Fruit fly (Drosophila melanogaster): ENCODE data around the gene eff.

eff gene

DNA sequence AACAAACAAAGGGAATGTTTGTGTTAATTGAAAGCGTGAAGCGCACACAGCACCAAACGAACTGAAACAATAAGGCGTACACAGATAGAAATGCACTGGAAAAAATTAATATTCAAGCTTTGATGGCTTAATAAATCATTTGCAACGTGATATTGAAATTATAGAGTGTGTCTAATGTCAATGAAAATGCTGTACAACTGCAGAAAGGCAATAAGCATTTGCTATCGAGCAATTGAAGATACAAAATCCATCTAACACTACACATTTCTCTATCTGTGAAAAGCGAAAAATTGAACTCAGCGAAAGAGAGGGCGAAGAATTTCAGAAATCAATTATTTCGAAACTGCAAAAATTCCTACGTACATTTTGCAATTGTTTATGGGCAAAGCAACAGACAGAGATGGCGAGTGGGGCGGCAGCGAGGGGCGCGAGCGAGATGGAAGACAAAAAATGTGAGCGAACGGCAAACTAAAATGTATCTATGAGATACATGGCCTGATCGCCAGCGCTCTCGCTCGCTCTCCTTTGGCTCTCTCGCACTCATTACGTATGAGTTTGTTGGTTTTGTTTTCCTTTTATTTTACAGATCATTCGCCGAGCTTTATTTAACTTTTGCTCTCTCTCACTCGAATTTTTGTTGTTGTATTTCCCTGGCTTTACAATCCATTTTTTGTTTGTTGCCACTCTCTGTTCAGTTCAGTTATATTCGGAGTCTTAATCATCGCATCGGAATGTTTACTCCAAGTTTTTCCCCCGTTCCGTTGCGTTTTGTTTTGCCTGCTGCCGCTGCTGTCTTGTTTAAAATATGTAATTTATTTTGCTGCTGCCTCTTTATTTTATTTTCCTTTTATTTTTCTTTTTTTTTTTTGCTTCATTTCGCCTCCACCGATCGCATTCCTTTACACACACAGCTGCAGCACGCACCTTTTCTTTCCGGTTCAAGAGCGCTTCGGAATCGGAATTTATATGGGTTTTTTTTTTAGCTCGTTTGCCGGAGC lies 18.9 kb downstream of the eff start (continued):
- TF ChIP-seq kay (GFP tag; optimal IDR thresholded peaks at IDR 0.05) (peak; percentile 30), Kr (GFP tag; optimal IDR thresholded peaks at IDR 0.05) (no peak), CG12391 (tag; optimal IDR thresholded peaks at IDR 0.05) (peak; percentile 73), CG15601 (tag; optimal IDR thresholded peaks at IDR 0.05) (peak; percentile 46), CG31365 (tag; optimal IDR thresholded peaks at IDR 0.05) (no peak), Usf (GFP tag; optimal IDR thresholded peaks at IDR 0.05) (no peak), CG6654 (GFP tag; optimal IDR thresholded peaks at IDR 0.05) (peak; percentile 38), CG31441 (GFP tag; IDR thresholded peaks at IDR 0.05) (peak; percentile 70), gcm2 (GFP tag; optimal IDR thresholded peaks at IDR 0.05) (no peak), CG7786 (GFP tag; optimal IDR thresholded peaks at IDR 0.05) (peak; percentile 59), wek (GFP tag; optimal IDR thresholded peaks at IDR 0.05) (no peak), sqz (GFP tag; optimal IDR thresholded peaks at IDR 0.05) (no peak), Atf-2 (GFP tag; optimal IDR thresholded peaks at IDR 0.05) (peak; percentile 59), pnt (GFP tag; optimal IDR thresholded peaks at IDR 0.05) (peak; percentile 59), Abd-B (GFP tag; optimal IDR thresholded peaks at IDR 0.05) (peak; percentile 58), bsh (GFP tag; optimal IDR thresholded peaks at IDR 0.05) (peak; percentile 5 to 72), Hmr (GFP tag; optimal IDR thresholded peaks at IDR 0.05) (peak; percentile 59), Chrac-16 (GFP tag; optimal IDR thresholded peaks at IDR 0.05) (peak; percentile 72), CG1024 (GFP tag; IDR thresholded peaks at IDR 0.05) (peak; percentile 46; the same call in 1 of the 2 replicates), eve (GFP tag; optimal IDR thresholded peaks at IDR 0.05) (peak in 1 of 2 experiments; percentile 89), CG15514 (GFP tag; optimal IDR thresholded peaks at IDR 0.05) (peak; percentile 49), bowl (GFP tag; IDR thresholded peaks at IDR 0.05) (peak; percentile 66; the same call in 1 of the 2 replicates), esg (GFP tag; conservative IDR thresholded peaks at IDR 0.05) (peak; percentile 64), gcm (GFP tag; optimal IDR thresholded peaks at IDR 0.05) (peak; percentile 37), B-H2 (GFP tag; optimal IDR thresholded peaks at IDR 0.05) (no peak), repo (GFP tag; optimal IDR thresholded peaks at IDR 0.05) (peak; percentile 66), dimm (GFP tag; IDR thresholded peaks at IDR 0.05) (0 out of 2 replicates have a peak, but pooled peaks have one; percentile 26), CG6272 (GFP tag; IDR thresholded peaks at IDR 0.05) (no peak), CG15479 (GFP tag; optimal IDR thresholded peaks at IDR 0.05) (peak; percentile 30), CG2678 (tag; optimal IDR thresholded peaks at IDR 0.05) (peak; percentile 78), HmgD (GFP tag; optimal IDR thresholded peaks at IDR 0.05) (peak; percentile 11), zf30C (GFP tag; optimal IDR thresholded peaks at IDR 0.05) (peak; percentile 53), nerfin-2 (GFP tag; IDR thresholded peaks at IDR 0.05; ENCODE audit: partially characterized antibody) (no peak), CG17385 (GFP tag; optimal IDR thresholded peaks at IDR 0.05) (peak; percentile 32), HHEX (GFP tag; optimal IDR thresholded peaks at IDR 0.05) (peak; percentile 66), Tbp (GFP tag; optimal IDR thresholded peaks at IDR 0.05) (no peak), Doc2 (GFP tag; IDR thresholded peaks at IDR 0.05) (no peak), CG14441 (GFP tag; IDR thresholded peaks at IDR 0.05) (peak; percentile 84), CG4820 (GFP tag; optimal IDR thresholded peaks at IDR 0.05) (peak; percentile 56), dmrt11E (tag; optimal IDR thresholded peaks at IDR 0.05) (peak; percentile 56), pum (GFP tag; optimal IDR thresholded peaks at IDR 0.05) (peak; percentile 64), tap (tag; optimal IDR thresholded peaks at IDR 0.05) (peak; percentile 62), CG8089 (GFP tag; optimal IDR thresholded peaks at IDR 0.05) (peak; percentile 14), dpn (GFP tag; optimal IDR thresholded peaks at IDR 0.05) (peak; percentile 67 to 69), CG15269 (tag; optimal IDR thresholded peaks at IDR 0.05) (peak; percentile 81), en (GFP tag; optimal IDR thresholded peaks at IDR 0.05) (peak; percentile 50), Xrp1 (GFP tag; IDR thresholded peaks at IDR 0.05) (peak; percentile 76), Atf6 (GFP tag; IDR thresholded peaks at IDR 0.05) (peak; percentile 73; the same call in 1 of the 2 replicates)

Measured in whole organism, embryonic.